Fruit fly (Drosophila melanogaster) whole organism, embryonic: ENCODE results near the gene CG1440.

Source experiments
- CG10147 ChIP-seq: fragments of 200-800 bp; sonication (Bioruptor generic); optimal IDR thresholded peaks from 2 replicates; lab custom pipeline; 2019; ENCODE audit warnings: missing biosample characterization, mild to moderate bottlenecking, missing genetic modification characterization, moderate library complexity
- CG10366 ChIP-seq: fragments of 200-800 bp; sonication (Bioruptor generic); IDR thresholded peaks from 2 replicates; pipeline ENCODE4 v1.3.6; 2022; ENCODE audit warnings: missing biosample characterization, missing genetic modification characterization
- CG11695 ChIP-seq: fragments of 200-800 bp; sonication (Bioruptor generic); IDR thresholded peaks from 3 replicates; pipeline ENCODE4 v1.3.6; 2022; ENCODE audit warnings: missing biosample characterization, missing genetic modification characterization
- CG12219 ChIP-seq: fragments of 200-800 bp; sonication (Bioruptor generic); optimal IDR thresholded peaks from 3 replicates; lab custom pipeline; 2018; ENCODE audit warnings: missing biosample characterization, mild to moderate bottlenecking, missing genetic modification characterization
- CG12299 ChIP-seq: fragments of 200-800 bp; sonication (Bioruptor generic); optimal IDR thresholded peaks from 2 replicates; lab custom pipeline; 2018; ENCODE audit warnings: missing biosample characterization, mild to moderate bottlenecking, missing genetic modification characterization
- CG13624 ChIP-seq: fragments of 200-800 bp; sonication (Bioruptor generic); optimal IDR thresholded peaks from 2 replicates; lab custom pipeline; 2016; ENCODE audit warnings: missing biosample characterization, missing genetic modification characterization
- CG15269 ChIP-seq: fragments of 200-800 bp; sonication (Bioruptor generic); optimal IDR thresholded peaks from 2 replicates; lab custom pipeline; 2018; ENCODE audit warnings: missing biosample characterization, mild to moderate bottlenecking, missing genetic modification characterization, moderate library complexity
- CG1647 ChIP-seq: fragments of 200-800 bp; sonication (Bioruptor generic); optimal IDR thresholded peaks from 3 replicates; lab custom pipeline; 2016; ENCODE audit warnings: missing biosample characterization, missing genetic modification characterization
- CG16863 ChIP-seq: fragments of 200-800 bp; sonication (Bioruptor generic); optimal IDR thresholded peaks from 3 replicates; lab custom pipeline; 2016; ENCODE audit warnings: missing biosample characterization, missing genetic modification characterization
- CG18476 ChIP-seq: fragments of 200-800 bp; sonication (Bioruptor generic); optimal IDR thresholded peaks from 2 replicates; lab custom pipeline; 2016; ENCODE audit warnings: missing biosample characterization, mild to moderate bottlenecking, missing genetic modification characterization
- CG2129 ChIP-seq: fragments of 200-800 bp; sonication (Bioruptor generic); IDR thresholded peaks from 2 replicates; pipeline ENCODE4 v1.3.6; 2022; ENCODE audit warnings: missing biosample characterization, missing genetic modification characterization; ENCODE audit not compliant: partially characterized antibody
- CG2678 ChIP-seq: fragments of 200-800 bp; sonication (Bioruptor generic); optimal IDR thresholded peaks from 3 replicates; lab custom pipeline; 2019; ENCODE audit warnings: missing biosample characterization, mild to moderate bottlenecking, missing genetic modification characterization, moderate library complexity
- CG4404 ChIP-seq: fragments of 200-800 bp; sonication (Bioruptor generic); IDR thresholded peaks from 2 replicates; pipeline ENCODE4 v1.3.6; 2022; ENCODE audit warnings: missing biosample characterization, missing genetic modification characterization
- CG6254 ChIP-seq: fragments of 200-800 bp; sonication (Bioruptor generic); optimal IDR thresholded peaks from 3 replicates; lab custom pipeline; 2017; ENCODE audit warnings: mild to moderate bottlenecking, missing biosample characterization, missing genetic modification reagents, missing genetic modification characterization
- CG7271 ChIP-seq: fragments of 200-800 bp; sonication (Bioruptor generic); optimal IDR thresholded peaks from 2 replicates; lab custom pipeline; 2018; ENCODE audit warnings: missing biosample characterization, mild to moderate bottlenecking, missing genetic modification characterization, moderate library complexity
- CG7745 ChIP-seq: fragments of 200-800 bp; sonication (Bioruptor generic); optimal IDR thresholded peaks from 2 replicates; lab custom pipeline; 2018; ENCODE audit warnings: missing biosample characterization, mild to moderate bottlenecking, missing genetic modification characterization, moderate library complexity
- CG7928 ChIP-seq: fragments of 200-800 bp; sonication (Bioruptor generic); optimal IDR thresholded peaks from 2 replicates; lab custom pipeline; 2017; ENCODE audit warnings: missing biosample characterization, mild to moderate bottlenecking, missing genetic modification characterization
- CG8281 ChIP-seq: fragments of 200-800 bp; sonication (Bioruptor generic); optimal IDR thresholded peaks from 2 replicates; lab custom pipeline; 2018; ENCODE audit warnings: missing biosample characterization, mild to moderate bottlenecking, missing genetic modification characterization, moderate library complexity
- CG8924 ChIP-seq: fragments of 200-800 bp; optimal IDR thresholded peaks from 3 replicates; lab custom pipeline; 2019; ENCODE audit warnings: missing biosample characterization, mild to moderate bottlenecking, missing genetic modification characterization, moderate library complexity
- CG8944 ChIP-seq: fragments of 200-800 bp; sonication (Bioruptor generic); optimal IDR thresholded peaks from 3 replicates; lab custom pipeline; 2016; ENCODE audit warnings: missing biosample characterization, missing genetic modification characterization
- D19A ChIP-seq: fragments of 200-800 bp; optimal IDR thresholded peaks from 3 replicates; lab custom pipeline; 2019; ENCODE audit warnings: missing biosample characterization, mild to moderate bottlenecking, missing genetic modification characterization, moderate library complexity
- Dbx ChIP-seq: fragments of 200-800 bp; sonication (Bioruptor generic); IDR thresholded peaks from 3 replicates; pipeline ENCODE4 v1.3.6; 2022; ENCODE audit warnings: missing biosample characterization, missing genetic modification characterization
- Drgx ChIP-seq: fragments of 200-800 bp; sonication (Bioruptor generic); IDR thresholded peaks from 2 replicates; pipeline ENCODE4 v1.3.6; 2022; ENCODE audit warnings: missing biosample characterization, missing genetic modification characterization
- GATAe ChIP-seq: fragments of 200-800 bp; sonication (Bioruptor generic); conservative IDR thresholded peaks from 2 replicates; pipeline ENCODE4 v1.3.6; 2022; ENCODE audit warnings: missing biosample characterization, missing genetic modification characterization
- Hr39 ChIP-seq: fragments of >200 bp; optimal IDR thresholded peaks from 2 replicates; lab custom pipeline; 2017
- Mes4 ChIP-seq: fragments of 200-800 bp; sonication (Bioruptor generic); optimal IDR thresholded peaks from 2 replicates; lab custom pipeline; 2016; ENCODE audit warnings: missing biosample characterization, missing genetic modification characterization
- Myb ChIP-seq: fragments of 200-800 bp; sonication (Bioruptor generic); optimal IDR thresholded peaks from 2 replicates; lab custom pipeline; 2016; ENCODE audit warnings: missing biosample characterization, missing genetic modification characterization
- Nf-YA ChIP-seq: fragments of 200-800 bp; sonication (Bioruptor generic); IDR thresholded peaks from 2 replicates; pipeline ENCODE4 v1.3.6; 2022; ENCODE audit warnings: missing biosample characterization, missing genetic modification characterization
- Oli ChIP-seq: fragments of 200-800 bp; sonication (Bioruptor generic); optimal IDR thresholded peaks from 2 replicates; lab custom pipeline; 2018; ENCODE audit warnings: missing biosample characterization, mild to moderate bottlenecking, missing genetic modification characterization, moderate library complexity
- Rx ChIP-seq: fragments of 200-800 bp; sonication (Bioruptor generic); IDR thresholded peaks from 2 replicates; pipeline ENCODE4 v1.3.6; 2022; ENCODE audit warnings: missing biosample characterization, missing genetic modification characterization
- Sin3A ChIP-seq: fragments of >200 bp; optimal IDR thresholded peaks from 2 replicates; lab custom pipeline; 2018
- Sry-β ChIP-seq: fragments of 200-800 bp; sonication (Bioruptor generic); optimal IDR thresholded peaks from 2 replicates; lab custom pipeline; 2018; ENCODE audit warnings: missing biosample characterization, mild to moderate bottlenecking, missing genetic modification characterization, moderate library complexity
- al ChIP-seq: fragments of 200-800 bp; sonication (Bioruptor generic); IDR thresholded peaks from 2 replicates; pipeline ENCODE4 v1.3.6; 2022; ENCODE audit warnings: missing biosample characterization, missing genetic modification characterization
- ap ChIP-seq: fragments of 200-800 bp; sonication (Bioruptor generic); IDR thresholded peaks from 2 replicates; pipeline ENCODE4 v1.3.6; 2022; ENCODE audit warnings: missing biosample characterization, missing genetic modification characterization
- dm ChIP-seq: fragments of 200-800 bp; sonication (Bioruptor generic); optimal IDR thresholded peaks from 3 replicates; lab custom pipeline; 2016; ENCODE audit warnings: missing biosample characterization, missing genetic modification characterization
- esg ChIP-seq: fragments of 200-800 bp; sonication (Bioruptor generic); conservative IDR thresholded peaks from 2 replicates; pipeline ENCODE4 v1.3.6; 2022; ENCODE audit warnings: missing biosample characterization, missing genetic modification characterization
- fd64A ChIP-seq: fragments of 200-800 bp; sonication (Bioruptor generic); optimal IDR thresholded peaks from 3 replicates; lab custom pipeline; 2018; ENCODE audit warnings: missing biosample characterization, mild to moderate bottlenecking, missing genetic modification characterization
- gce ChIP-seq: fragments of 200-800 bp; sonication (Bioruptor generic); IDR thresholded peaks from 3 replicates; pipeline ENCODE4 v1.3.6; 2022; ENCODE audit warnings: missing biosample characterization, missing genetic modification characterization
- gcm ChIP-seq: fragments of 200-800 bp; sonication (Bioruptor generic); optimal IDR thresholded peaks from 2 replicates; lab custom pipeline; 2019; ENCODE audit warnings: missing biosample characterization, mild to moderate bottlenecking, missing genetic modification characterization, moderate library complexity
- hbn ChIP-seq: fragments of 200-800 bp; sonication (Bioruptor generic); IDR thresholded peaks from 2 replicates; pipeline ENCODE4 v1.3.6; 2022; ENCODE audit warnings: missing biosample characterization, missing genetic modification characterization; ENCODE audit not compliant: partially characterized antibody
- maf-S ChIP-seq: fragments of 200-800 bp; sonication (Bioruptor generic); optimal IDR thresholded peaks from 2 replicates; lab custom pipeline; 2016; ENCODE audit warnings: missing biosample characterization, missing genetic modification characterization
- nau ChIP-seq: fragments of 200-800 bp; sonication (Bioruptor generic); optimal IDR thresholded peaks from 3 replicates; lab custom pipeline; 2017; ENCODE audit warnings: missing biosample characterization, mild to moderate bottlenecking, missing genetic modification characterization, missing genetic modification reagents
- pb ChIP-seq: fragments of 200-800 bp; sonication (Bioruptor generic); optimal IDR thresholded peaks from 3 replicates; lab custom pipeline; 2016; ENCODE audit warnings: missing biosample characterization, missing genetic modification characterization
- pho ChIP-seq: fragments of 200-800 bp; sonication (Bioruptor generic); optimal IDR thresholded peaks from 2 replicates; lab custom pipeline; 2016; ENCODE audit warnings: missing biosample characterization, missing genetic modification characterization
- scrt ChIP-seq: fragments of 200-800 bp; sonication (Bioruptor generic); optimal IDR thresholded peaks from 2 replicates; lab custom pipeline; 2018; ENCODE audit warnings: missing biosample characterization, mild to moderate bottlenecking, missing genetic modification characterization, moderate library complexity
- sens-2 ChIP-seq: fragments of 200-800 bp; sonication (Bioruptor generic); IDR thresholded peaks from 2 replicates; pipeline ENCODE4 v1.3.6; 2022; ENCODE audit warnings: missing biosample characterization, missing genetic modification characterization
- sna ChIP-seq: fragments of 200-800 bp; sonication (Bioruptor generic); IDR thresholded peaks from 2 replicates; pipeline ENCODE4 v1.3.6; 2022; ENCODE audit warnings: missing biosample characterization, missing genetic modification characterization; ENCODE audit not compliant: partially characterized antibody
- tin ChIP-seq: fragments of 200-800 bp; sonication (Bioruptor generic); optimal IDR thresholded peaks from 3 replicates; lab custom pipeline; 2016; ENCODE audit warnings: missing biosample characterization, missing genetic modification characterization
- wdn ChIP-seq: fragments of 200-800 bp; sonication (Bioruptor generic); IDR thresholded peaks from 2 replicates; pipeline ENCODE4 v1.3.6; 2022; ENCODE audit warnings: missing biosample characterization, missing genetic modification characterization

The CG1440 gene

dm6 chrX:8398177-8399018 is 38.5 kb upstream of the CG1440 start, which contains the start of gene CG10555 (continued):
- TF ChIP-seq Oli (peak; percentile 62), CG18476 (peak; percentile 83), Mes4 (GFP tag; lab: Kevin White, UChicago) (peak; percentile 78), CG1647 (GFP tag; lab: Kevin White, UChicago) (peak; percentile 87), CG6254 (GFP tag; lab: Kevin White, UChicago) (peak; percentile 99), pb (GFP tag; lab: Kevin White, UChicago) (peak; percentile 75), CG16863 (GFP tag; lab: Kevin White, UChicago) (peak; percentile 92), tin (GFP tag; lab: Kevin White, UChicago) (peak; percentile 90), D19A (tag; lab: Kevin White, UChicago) (peak; percentile 22), Dbx (GFP tag; lab: Robert Waterston, UW) (peak; percentile 92), dm (GFP tag; lab: Kevin White, UChicago) (peak; percentile 83), Sin3A (lab: Kevin White, UChicago) (peak; percentile 70), sens-2 (GFP tag; lab: Robert Waterston, UW) (peak; percentile 85), fd64A (GFP tag; lab: Kevin White, UChicago) (no peak), scrt (GFP tag; lab: Kevin White, UChicago) (peak; percentile 12), CG2129 (GFP tag; lab: Robert Waterston, UW) (peak; percentile 23; the same call in 1 of the 2 replicates), CG13624 (GFP tag; lab: Kevin White, UChicago) (peak; percentile 76), al (GFP tag; lab: Robert Waterston, UW) (peak; percentile 74), Hr39 (lab: Kevin White, UChicago) (no peak), gce (GFP tag; lab: Robert Waterston, UW) (peak; percentile 63; the same call in 1 of the 3 replicates), CG8944 (GFP tag; lab: Kevin White, UChicago) (peak; percentile 91), Myb (peak; percentile 80), CG7928 (GFP tag; lab: Kevin White, UChicago) (peak; percentile 18), gcm (GFP tag; lab: Kevin White, UChicago) (peak; percentile 4), esg (GFP tag; lab: Robert Waterston, UW) (peak; percentile 90), hbn (GFP tag; lab: Robert Waterston, UW) (peak; percentile 28; the same call in 1 of the 2 replicates), CG7745 (tag; lab: Kevin White, UChicago) (no peak), CG12299 (tag; lab: Kevin White, UChicago) (peak; percentile 29), Drgx (GFP tag; lab: Robert Waterston, UW) (peak; percentile 68), maf-S (GFP tag; lab: Kevin White, UChicago) (peak; percentile 85), CG2678 (tag; lab: Kevin White, UChicago) (peak; percentile 73), Sry-β (GFP tag; lab: Kevin White, UChicago) (peak; percentile 36), GATAe (GFP tag; lab: Robert Waterston, UW) (peak; percentile 69), Rx (GFP tag; lab: Robert Waterston, UW) (peak; percentile 83), wdn (GFP tag; lab: Robert Waterston, UW) (peak; percentile 83), CG10147 (peak; percentile 69), nau (GFP tag; lab: Kevin White, UChicago) (no peak), CG11695 (GFP tag; lab: Robert Waterston, UW) (peak; percentile 60; the same call in 2 of the 3 replicates), Nf-YA (GFP tag; lab: Robert Waterston, UW) (no peak; the same call in 1 of the 2 replicates), ap (peak; percentile 78), CG7271 (peak; percentile 35), CG8281 (tag; lab: Kevin White, UChicago) (no peak), CG10366 (GFP tag; lab: Robert Waterston, UW) (peak; percentile 91), CG12219 (GFP tag; lab: Kevin White, UChicago) (peak; percentile 52), CG4404 (GFP tag; lab: Robert Waterston, UW) (peak; percentile 93), pho (GFP tag; lab: Kevin White, UChicago) (peak; percentile 94), sna (GFP tag; lab: Robert Waterston, UW) (peak; percentile 75), CG8924 (peak; percentile 81), CG15269 (peak; percentile 69)
